Worm (Caenorhabditis elegans) whole organism, L4/young adult: Measurements from ENCODE around the gene pigt-1.

ENCODE experiments used
- dao-5 ChIP-seq: sonication (generic microtip); optimal IDR thresholded peaks from 2 replicates; lab custom pipeline; 2016; ENCODE audit warnings: missing genotype, missing genetic modification characterization, moderate library complexity, missing compliant biosample characterization
- him-1 ChIP-seq: sonication (generic microtip); optimal IDR thresholded peaks from 2 replicates; lab custom pipeline; 2016; ENCODE audit warnings: missing genotype, missing genetic modification reagents, missing genetic modification characterization, missing compliant biosample characterization

- no peak for TF ChIP-seq dao-5 (tag; lab: Kevin White, UChicago)
- TF ChIP-seq him-1 = no peak
These were observed 33.2 kb upstream of the pigt-1 start, which contains the start of gene frpr-9 for ce11 chrV:10991789-10992188.
